Worm (Caenorhabditis elegans): Measurements from ENCODE around the gene ten-1.

DNA sequence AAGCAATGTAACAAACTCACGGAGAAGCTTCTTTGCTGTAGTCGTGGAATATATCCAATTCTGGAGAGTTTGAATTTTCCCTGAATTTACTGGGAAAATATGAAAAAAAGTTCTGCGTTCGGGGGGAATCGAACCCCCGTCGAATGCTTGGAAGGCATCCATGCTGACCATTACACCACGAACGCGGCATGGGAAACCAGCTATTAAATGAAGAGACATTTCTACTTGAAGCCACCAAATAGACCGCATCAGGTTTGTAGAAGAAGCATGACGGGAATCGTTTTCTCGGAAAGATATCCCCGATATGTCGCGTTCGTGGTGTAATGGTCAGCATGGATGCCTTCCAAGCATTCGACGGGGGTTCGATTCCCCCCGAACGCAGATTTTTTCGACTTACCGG, 67.8 kb downstream of the ten-1 start:
- TF ChIP-seq him-1 (tag; optimal IDR thresholded peaks at IDR 0.05), result no peak
- TF ChIP-seq W03F9.2 (tag; optimal IDR thresholded peaks at IDR 0.05), result no peak

Measured in whole organism, L4/young adult.